Fruit fly (Drosophila melanogaster) whole organism, embryonic: Measurements from ENCODE around the gene Lcp65Ag1.

ENCODE experiments used
- Antp ChIP-seq: fragments of 200-800 bp; sonication (Bioruptor generic); optimal IDR thresholded peaks from 3 replicates; lab custom pipeline; 2016; ENCODE audit warnings: missing biosample characterization, missing genetic modification characterization
- CG10321 ChIP-seq: fragments of 200-800 bp; sonication (Bioruptor generic); IDR thresholded peaks from 2 replicates; pipeline ENCODE4 v1.3.6; 2022; ENCODE audit warnings: missing biosample characterization, missing genetic modification characterization
- CG11696 ChIP-seq: fragments of 200-800 bp; sonication (Bioruptor generic); IDR thresholded peaks from 2 replicates; pipeline ENCODE4 v1.3.6; 2022; ENCODE audit warnings: missing biosample characterization, missing genetic modification characterization
- CG13424 ChIP-seq: fragments of 200-800 bp; sonication (Bioruptor generic); optimal IDR thresholded peaks from 2 replicates; lab custom pipeline; 2019; ENCODE audit warnings: missing biosample characterization, mild to moderate bottlenecking, missing genetic modification characterization, moderate library complexity
- CG14965 ChIP-seq: fragments of 200-800 bp; sonication (Bioruptor generic); optimal IDR thresholded peaks from 2 replicates; lab custom pipeline; 2016; ENCODE audit warnings: missing biosample characterization, missing genetic modification characterization, borderline replicate concordance
- CG17829 ChIP-seq: fragments of 200-800 bp; optimal IDR thresholded peaks from 2 replicates; lab custom pipeline; 2019; ENCODE audit warnings: missing biosample characterization, mild to moderate bottlenecking, missing genetic modification characterization, moderate library complexity
- CG1832 ChIP-seq: fragments of 200-800 bp; sonication (Bioruptor generic); optimal IDR thresholded peaks from 2 replicates; lab custom pipeline; 2017; ENCODE audit warnings: missing biosample characterization, mild to moderate bottlenecking, missing genetic modification characterization, inconsistent platforms
- CG2889 ChIP-seq: fragments of 200-800 bp; sonication (Bioruptor generic); IDR thresholded peaks from 3 replicates; pipeline ENCODE4 v1.3.6; 2022; ENCODE audit warnings: missing biosample characterization, missing genetic modification characterization
- CG3065 ChIP-seq: fragments of 200-800 bp; sonication (Bioruptor generic); optimal IDR thresholded peaks from 2 replicates; lab custom pipeline; 2016; ENCODE audit warnings: missing biosample characterization, missing genetic modification characterization
- CG31441 ChIP-seq: fragments of 200-800 bp; sonication (Bioruptor generic); IDR thresholded peaks from 2 replicates; pipeline ENCODE4 v1.3.6; 2022; ENCODE audit warnings: missing biosample characterization, missing genetic modification characterization
- CG4424 ChIP-seq: fragments of 200-800 bp; sonication (Bioruptor generic); optimal IDR thresholded peaks from 3 replicates; lab custom pipeline; 2016; ENCODE audit warnings: missing biosample characterization, missing genetic modification characterization
- CG4854 ChIP-seq: fragments of 200-800 bp; sonication (Bioruptor generic); optimal IDR thresholded peaks from 2 replicates; lab custom pipeline; 2016; ENCODE audit warnings: missing biosample characterization, missing genetic modification characterization, inconsistent platforms
- CG8281 ChIP-seq: fragments of 200-800 bp; sonication (Bioruptor generic); optimal IDR thresholded peaks from 2 replicates; lab custom pipeline; 2018; ENCODE audit warnings: missing biosample characterization, mild to moderate bottlenecking, missing genetic modification characterization, moderate library complexity
- CG8924 ChIP-seq: fragments of 200-800 bp; optimal IDR thresholded peaks from 3 replicates; lab custom pipeline; 2019; ENCODE audit warnings: missing biosample characterization, mild to moderate bottlenecking, missing genetic modification characterization, moderate library complexity
- CoRest ChIP-seq: fragments of 200-800 bp; sonication (Bioruptor generic); optimal IDR thresholded peaks from 3 replicates; lab custom pipeline; 2018; ENCODE audit warnings: missing biosample characterization, mild to moderate bottlenecking, missing genetic modification characterization, moderate library complexity
- Dip3 ChIP-seq: fragments of 200-800 bp; sonication (Bioruptor generic); optimal IDR thresholded peaks from 3 replicates; lab custom pipeline; 2016; ENCODE audit warnings: missing biosample characterization, missing genetic modification characterization
- Dll ChIP-seq: fragments of 200-800 bp; sonication (Bioruptor generic); IDR thresholded peaks from 4 replicates; pipeline ENCODE4 v1.3.6; 2022; ENCODE audit warnings: missing biosample characterization, missing genetic modification characterization; ENCODE audit not compliant: partially characterized antibody
- GATAe ChIP-seq: fragments of 200-800 bp; sonication (Bioruptor generic); conservative IDR thresholded peaks from 2 replicates; pipeline ENCODE4 v1.3.6; 2022; ENCODE audit warnings: missing biosample characterization, missing genetic modification characterization
- HLH3B ChIP-seq: fragments of 200-800 bp; sonication (Bioruptor generic); IDR thresholded peaks from 2 replicates; pipeline ENCODE4 v1.3.6; 2022; ENCODE audit warnings: missing biosample characterization, missing genetic modification characterization
- Hand ChIP-seq: fragments of 200-800 bp; sonication (Bioruptor generic); optimal IDR thresholded peaks from 2 replicates; lab custom pipeline; 2017; ENCODE audit warnings: mild to moderate bottlenecking, missing biosample characterization, missing genetic modification reagents, missing genetic modification characterization
- Lim3 ChIP-seq: fragments of 200-800 bp; sonication (Bioruptor generic); IDR thresholded peaks from 2 replicates; pipeline ENCODE4 v1.3.6; 2022; ENCODE audit warnings: missing biosample characterization, missing genetic modification characterization
- Lpt ChIP-seq: fragments of >200 bp; optimal IDR thresholded peaks from 2 replicates; lab custom pipeline; 2018; ENCODE audit warnings: missing biosample characterization, missing genetic modification characterization
- Myb ChIP-seq: fragments of 200-800 bp; sonication (Bioruptor generic); optimal IDR thresholded peaks from 2 replicates; lab custom pipeline; 2016; ENCODE audit warnings: missing biosample characterization, missing genetic modification characterization
- Scr ChIP-seq: fragments of 200-800 bp; sonication (Bioruptor generic); IDR thresholded peaks from 2 replicates; pipeline ENCODE4 v1.3.6; 2022; ENCODE audit warnings: missing biosample characterization, missing genetic modification characterization; ENCODE audit not compliant: partially characterized antibody
- Side ChIP-seq: fragments of 200-800 bp; sonication (Bioruptor generic); optimal IDR thresholded peaks from 2 replicates; lab custom pipeline; 2016; ENCODE audit warnings: missing biosample characterization, missing genetic modification characterization
- Spps ChIP-seq: fragments of 200-800 bp; sonication (Bioruptor generic); optimal IDR thresholded peaks from 2 replicates; lab custom pipeline; 2018; ENCODE audit warnings: missing biosample characterization, mild to moderate bottlenecking, missing genetic modification characterization
- aop ChIP-seq: fragments of 200-800 bp; sonication (Bioruptor generic); IDR thresholded peaks from 2 replicates; pipeline ENCODE4 v1.3.6; 2022; ENCODE audit warnings: missing biosample characterization, missing genetic modification characterization
- bowl ChIP-seq: fragments of 200-800 bp; sonication (Bioruptor generic); IDR thresholded peaks from 2 replicates; pipeline ENCODE4 v1.3.6; 2022; ENCODE audit warnings: missing biosample characterization, missing genetic modification characterization
- br ChIP-seq: fragments of >200 bp; optimal IDR thresholded peaks from 2 replicates; lab custom pipeline; 2017
- btn ChIP-seq: fragments of 200-800 bp; sonication (Bioruptor generic); optimal IDR thresholded peaks from 2 replicates; lab custom pipeline; 2016; ENCODE audit warnings: missing biosample characterization, missing genetic modification characterization
- chinmo ChIP-seq: fragments of 200-800 bp; sonication (Bioruptor generic); IDR thresholded peaks from 4 replicates; pipeline ENCODE4 v1.3.6; 2022; ENCODE audit warnings: missing biosample characterization, missing genetic modification characterization; ENCODE audit not compliant: partially characterized antibody
- dati ChIP-seq: fragments of 200-800 bp; sonication (Bioruptor generic); IDR thresholded peaks from 2 replicates; pipeline ENCODE4 v1.3.6; 2022; ENCODE audit warnings: missing biosample characterization, missing genetic modification characterization
- dm ChIP-seq: fragments of 200-800 bp; sonication (Bioruptor generic); optimal IDR thresholded peaks from 3 replicates; lab custom pipeline; 2016; ENCODE audit warnings: missing biosample characterization, missing genetic modification characterization
- fd64A ChIP-seq: fragments of 200-800 bp; sonication (Bioruptor generic); optimal IDR thresholded peaks from 3 replicates; lab custom pipeline; 2018; ENCODE audit warnings: missing biosample characterization, mild to moderate bottlenecking, missing genetic modification characterization
- hkb ChIP-seq, 2 experiments: fragments of 200-800 bp in 1 of 2; fragments of >200 bp in 1 of 2; sonication (Bioruptor generic) in 1 of 2; IDR thresholded peaks in 1 of 2; optimal IDR thresholded peaks in 1 of 2; 2 replicates each; pipeline versions ENCODE4 v1.3.6 to Lab custom; 2017 to 2022; ENCODE audit warnings: missing biosample characterization in 1 of 2, missing genetic modification characterization in 1 of 2
- lab ChIP-seq: fragments of 200-800 bp; sonication (Bioruptor generic); optimal IDR thresholded peaks from 3 replicates; lab custom pipeline; 2017; ENCODE audit warnings: missing biosample characterization, missing genetic modification characterization, mild to moderate bottlenecking, moderate library complexity, missing genetic modification reagents
- luna ChIP-seq: fragments of 200-800 bp; sonication (Bioruptor generic); optimal IDR thresholded peaks from 2 replicates; lab custom pipeline; 2016; ENCODE audit warnings: missing biosample characterization, missing genetic modification characterization
- nerfin-1 ChIP-seq: fragments of 200-800 bp; sonication (Bioruptor generic); optimal IDR thresholded peaks from 3 replicates; lab custom pipeline; 2019; ENCODE audit warnings: missing biosample characterization, mild to moderate bottlenecking, missing genetic modification characterization, moderate library complexity
- oc ChIP-seq: fragments of 200-800 bp; sonication (Bioruptor generic); optimal IDR thresholded peaks from 2 replicates; lab custom pipeline; 2018; ENCODE audit warnings: missing biosample characterization, mild to moderate bottlenecking, missing genetic modification characterization, moderate library complexity
- odd ChIP-seq: fragments of 200-800 bp; sonication (Bioruptor generic); optimal IDR thresholded peaks from 2 replicates; lab custom pipeline; 2017; ENCODE audit warnings: missing biosample characterization, mild to moderate bottlenecking, missing genetic modification characterization
- otp ChIP-seq: fragments of 200-800 bp; sonication (Bioruptor generic); IDR thresholded peaks from 3 replicates; pipeline ENCODE4, ENCODE4 v1.3.6; 2022; ENCODE audit warnings: missing biosample characterization, missing genetic modification characterization
- pho ChIP-seq: fragments of 200-800 bp; sonication (Bioruptor generic); optimal IDR thresholded peaks from 2 replicates; lab custom pipeline; 2016; ENCODE audit warnings: missing biosample characterization, missing genetic modification characterization
- ranshi ChIP-seq: fragments of 200-800 bp; sonication (Bioruptor generic); IDR thresholded peaks from 2 replicates; pipeline ENCODE4 v1.3.6; 2022; ENCODE audit warnings: missing biosample characterization, missing genetic modification characterization
- sens ChIP-seq: fragments of 200-800 bp; sonication (Bioruptor generic); peaks from one replicate; lab custom pipeline; 2016; ENCODE audit warnings: missing biosample characterization, missing genetic modification characterization
- sug ChIP-seq: fragments of 200-800 bp; optimal IDR thresholded peaks from 2 replicates; lab custom pipeline; 2019; ENCODE audit warnings: missing biosample characterization, mild to moderate bottlenecking, missing genetic modification characterization, moderate library complexity
- tap ChIP-seq: fragments of 200-800 bp; optimal IDR thresholded peaks from 3 replicates; lab custom pipeline; 2019; ENCODE audit warnings: missing biosample characterization, mild to moderate bottlenecking, missing genetic modification characterization, moderate library complexity
- tin ChIP-seq: fragments of 200-800 bp; sonication (Bioruptor generic); optimal IDR thresholded peaks from 3 replicates; lab custom pipeline; 2016; ENCODE audit warnings: missing biosample characterization, missing genetic modification characterization
- unpg ChIP-seq: fragments of 200-800 bp; sonication (Bioruptor generic); optimal IDR thresholded peaks from 3 replicates; lab custom pipeline; 2018; ENCODE audit warnings: missing biosample characterization, mild to moderate bottlenecking, missing genetic modification characterization, moderate library complexity
- vvl ChIP-seq: fragments of 200-800 bp; sonication (Bioruptor generic); IDR thresholded peaks from 2 replicates; pipeline ENCODE4 v1.3.6; 2022; ENCODE audit warnings: missing biosample characterization, missing genetic modification characterization
- yki ChIP-seq: fragments of >200 bp; optimal IDR thresholded peaks from 3 replicates; lab custom pipeline; 2018

The Lcp65Ag1 gene

dm6 chr3L:6124616-6125408 is 10.3 kb downstream of the Lcp65Ag1 start (continued):
- no peak for TF ChIP-seq CG8924
- TF ChIP-seq HLH3B (GFP tag; lab: Robert Waterston, UW): peak; percentile 80
- peak; percentile 77 for TF ChIP-seq CG4854
- TF ChIP-seq hkb (optimal IDR thresholded peaks at IDR 0.05; lab: Kevin White, UChicago): peak; percentile 59
- peak; percentile 91 for TF ChIP-seq hkb (GFP tag; IDR thresholded peaks at IDR 0.05; lab: Robert Waterston, UW)
- peak; percentile 5 for TF ChIP-seq dm
- no peak for TF ChIP-seq CG1832 (GFP tag; lab: Kevin White, UChicago)
- no peak for TF ChIP-seq fd64A (GFP tag; lab: Kevin White, UChicago)
- peak; percentile 23 for TF ChIP-seq CG14965
- no peak for TF ChIP-seq sug (tag; lab: Kevin White, UChicago)
- peak; percentile 38 for TF ChIP-seq yki (lab: Kevin White, UChicago)
- peak; percentile 56; the same call in 1 of the 2 replicates for TF ChIP-seq CG10321
- peak; percentile 50 for TF ChIP-seq Antp (GFP tag; lab: Kevin White, UChicago)
- peak; percentile 72 for TF ChIP-seq nerfin-1 (tag; lab: Kevin White, UChicago)
- peak; percentile 61; the same call in 1 of the 2 replicates for TF ChIP-seq bowl (GFP tag; lab: Robert Waterston, UW)
- peak; percentile 83 for TF ChIP-seq dati
- TF ChIP-seq Dll (GFP tag; lab: Robert Waterston, UW): no peak
- peak; percentile 92 for TF ChIP-seq otp (GFP tag; lab: Robert Waterston, UW)
- peak; percentile 49 for TF ChIP-seq Spps (tag; lab: Kevin White, UChicago)
- peak; percentile 26 for TF ChIP-seq Myb (GFP tag; lab: Kevin White, UChicago)
- TF ChIP-seq Lpt (GFP tag; lab: Kevin White, UChicago): no peak
- peak; percentile 92 for TF ChIP-seq Side (GFP tag; lab: Kevin White, UChicago)
- peak; percentile 23 for TF ChIP-seq pho (GFP tag; lab: Kevin White, UChicago)
- peak; percentile 52 for TF ChIP-seq btn
- no peak for TF ChIP-seq Scr (GFP tag; lab: Robert Waterston, UW)
- peak; percentile 69 for TF ChIP-seq tin (GFP tag; lab: Kevin White, UChicago)
- peak; percentile 81 for TF ChIP-seq luna (GFP tag; lab: Kevin White, UChicago)
- TF ChIP-seq vvl (GFP tag; lab: Robert Waterston, UW): peak; percentile 96
- TF ChIP-seq CG31441: peak; percentile 80
- TF ChIP-seq chinmo (GFP tag; lab: Robert Waterston, UW): no peak
- no peak for TF ChIP-seq Dip3
- peak; percentile 76 for TF ChIP-seq unpg (GFP tag; lab: Kevin White, UChicago)
- peak; percentile 62 for TF ChIP-seq tap
- peak; percentile 12 for TF ChIP-seq oc (tag; lab: Kevin White, UChicago)
- no peak for TF ChIP-seq CG2889 (GFP tag; lab: Robert Waterston, UW)
- no peak for TF ChIP-seq aop (GFP tag; lab: Robert Waterston, UW)
- TF ChIP-seq CG17829 (tag; lab: Kevin White, UChicago): peak; percentile 69
- peak; percentile 98 for TF ChIP-seq sens (GFP tag; lab: Kevin White, UChicago)
- TF ChIP-seq CG8281 (tag; lab: Kevin White, UChicago): peak; percentile 40
- TF ChIP-seq lab: peak; percentile 94
- peak; percentile 85 for TF ChIP-seq CG4424
- peak; percentile 76; the same call in 1 of the 2 replicates for TF ChIP-seq ranshi (GFP tag; lab: Robert Waterston, UW)
- no peak for TF ChIP-seq br (lab: Kevin White, UChicago)
- TF ChIP-seq GATAe (GFP tag; lab: Robert Waterston, UW): no peak
- peak; percentile 76 for TF ChIP-seq CG11696
- no peak for TF ChIP-seq Hand (GFP tag; lab: Kevin White, UChicago)
- peak; percentile 34 for TF ChIP-seq CG13424 (tag; lab: Kevin White, UChicago)
- peak; percentile 75 for TF ChIP-seq odd
- TF ChIP-seq CG3065 (GFP tag; lab: Kevin White, UChicago): no peak
- TF ChIP-seq CoRest: peak; percentile 39
- TF ChIP-seq Lim3 (GFP tag; lab: Robert Waterston, UW): no peak
